Worm (Caenorhabditis elegans): Measurements from ENCODE around the gene T22G5.3.
A peak's percentile ranks its signal among the peaks of the same experiment; 100 is the strongest.

Gene T22G5.3

DNA sequence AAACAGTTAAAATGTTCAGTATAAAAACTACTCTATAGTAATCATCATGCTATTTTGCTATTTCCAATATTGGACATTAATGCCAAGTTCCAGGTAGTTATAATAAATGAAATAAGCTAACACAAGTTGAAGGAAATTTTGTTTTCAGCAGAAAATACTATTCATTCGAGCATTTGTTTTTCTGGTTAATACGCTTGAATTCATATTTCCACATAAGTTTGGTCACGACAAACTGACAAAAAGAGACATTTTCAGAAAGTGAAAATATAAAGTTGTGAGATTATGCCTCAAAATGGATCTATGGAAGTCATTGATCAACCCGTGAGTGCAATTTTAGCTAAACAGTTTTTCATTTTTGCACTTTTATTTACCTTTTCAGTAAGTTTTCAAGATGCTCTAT, 35.6 kb upstream of the T22G5.3 start, which contains the start of gene srx-131:
Gene srx-131, plus strand, starts transcription at position 301 of the 400 bp plus-strand sequence.
- TF ChIP-seq nhr-237 (tag; optimal IDR thresholded peaks at IDR 0.05) = no peak

DNA sequence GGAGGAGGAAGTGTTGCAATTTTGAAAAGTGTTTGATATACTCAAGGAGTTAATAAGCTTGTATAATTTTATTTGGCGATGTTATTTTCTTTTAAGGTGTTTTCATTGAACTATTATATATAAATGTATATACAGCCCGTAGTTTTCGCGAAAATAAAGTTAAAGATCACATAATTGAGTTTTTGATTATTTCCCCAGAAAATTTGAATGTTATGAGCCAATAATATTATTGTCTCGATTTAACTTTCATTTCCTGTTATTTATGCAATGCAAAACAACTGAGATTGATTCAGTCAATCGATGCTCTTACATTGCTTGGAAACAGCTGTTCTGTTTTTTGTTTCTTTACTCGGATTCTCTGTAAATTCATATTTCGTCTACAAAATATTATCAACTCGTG, 32.3 kb upstream of the T22G5.3 start, which contains the start of gene srx-133:
Gene srx-133, plus strand, starts transcription at position 301 of the 400 bp plus-strand sequence.
- no peak for TF ChIP-seq nhr-77 (tag; optimal IDR thresholded peaks at IDR 0.05)
- TF ChIP-seq skn-1 (tag; optimal IDR thresholded peaks at IDR 0.05) = no peak
- TF ChIP-seq ztf-11 (tag; optimal IDR thresholded peaks at IDR 0.05) = no peak
- no peak for TF ChIP-seq hmg-11 (tag; optimal IDR thresholded peaks at IDR 0.05)
- TF ChIP-seq elt-2 (tag; optimal IDR thresholded peaks at IDR 0.05) = no peak
- TF ChIP-seq jun-1 (tag; optimal IDR thresholded peaks at IDR 0.05) = no peak
- TF ChIP-seq nhr-12 (tag; optimal IDR thresholded peaks at IDR 0.05) = no peak
- no peak for TF ChIP-seq egl-27 (tag; optimal IDR thresholded peaks at IDR 0.05)
- TF ChIP-seq ceh-82 (tag; optimal IDR thresholded peaks at IDR 0.05) = no peak
- TF ChIP-seq nfya-1 (tag; optimal IDR thresholded peaks at IDR 0.05; ENCODE audit: insufficient read depth) = no peak

DNA sequence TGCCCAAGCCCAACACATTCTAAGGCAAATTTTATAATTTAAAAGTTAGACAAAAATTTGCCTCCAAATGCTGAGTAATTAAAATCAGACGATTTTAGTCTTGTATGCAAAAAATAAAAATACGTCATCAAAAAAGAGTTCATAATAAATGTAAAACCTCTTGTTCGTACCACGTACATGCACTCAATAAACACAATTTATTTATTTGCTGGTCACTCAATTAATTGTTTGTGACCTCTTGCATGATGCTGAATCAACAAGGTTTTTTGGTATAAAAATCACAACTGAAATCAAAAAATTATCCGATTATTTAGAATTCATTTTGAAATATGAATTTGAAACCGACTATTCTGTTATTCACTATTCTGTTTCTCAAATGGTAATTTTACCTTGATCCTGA, 30.5 kb upstream of the T22G5.3 start, which contains the start of gene hpx-2:
Gene hpx-2, plus strand, starts transcription at position 301 of the 400 bp plus-strand sequence.
- no peak for TF ChIP-seq zag-1 (tag; optimal IDR thresholded peaks at IDR 0.05)
- no peak for TF ChIP-seq fkh-10 (GFP tag; optimal IDR thresholded peaks at IDR 0.05)
- no peak for TF ChIP-seq nhr-12 (tag; optimal IDR thresholded peaks at IDR 0.05)
- no peak for TF ChIP-seq eor-1 (tag; optimal IDR thresholded peaks at IDR 0.05)
- TF ChIP-seq lin-39 (tag; optimal IDR thresholded peaks at IDR 0.05) = no peak
- TF ChIP-seq nhr-67 (tag; optimal IDR thresholded peaks at IDR 0.05) = no peak
- TF ChIP-seq daf-12 (tag; optimal IDR thresholded peaks at IDR 0.05) = no peak
- TF ChIP-seq nhr-11 (tag; optimal IDR thresholded peaks at IDR 0.05) = no peak
- no peak for TF ChIP-seq nfya-1 (tag; optimal IDR thresholded peaks at IDR 0.05; ENCODE audit: insufficient read depth)
- no peak for TF ChIP-seq ceh-9 (tag; optimal IDR thresholded peaks at IDR 0.05)

DNA sequence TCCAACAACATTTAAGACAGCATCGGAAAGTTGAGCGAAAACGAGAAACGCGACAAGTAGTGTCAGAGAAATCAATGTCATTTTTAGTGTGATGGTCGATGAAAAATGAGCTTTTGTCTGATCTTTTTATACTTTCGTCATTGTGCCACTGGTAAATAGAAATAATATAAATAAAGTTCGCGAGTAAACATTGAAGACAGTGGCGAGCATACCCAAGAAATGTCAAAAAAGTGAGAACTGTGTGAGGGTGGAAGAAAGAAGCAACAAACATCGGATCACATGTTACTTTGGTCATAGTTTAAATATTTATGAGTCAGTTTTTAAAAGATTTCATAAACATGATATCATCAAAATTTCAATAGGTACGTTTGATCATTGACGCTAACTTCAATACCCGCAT, 26.4 kb upstream of the T22G5.3 start, which contains the start of gene ttr-21:
Gene ttr-21, minus strand, starts transcription at position 100 of the 400 bp plus-strand sequence.
- TF ChIP-seq lin-39 (tag; optimal IDR thresholded peaks at IDR 0.05) (no peak), pha-4 (tag; optimal IDR thresholded peaks at IDR 0.05) (peak; percentile 91)

DNA sequence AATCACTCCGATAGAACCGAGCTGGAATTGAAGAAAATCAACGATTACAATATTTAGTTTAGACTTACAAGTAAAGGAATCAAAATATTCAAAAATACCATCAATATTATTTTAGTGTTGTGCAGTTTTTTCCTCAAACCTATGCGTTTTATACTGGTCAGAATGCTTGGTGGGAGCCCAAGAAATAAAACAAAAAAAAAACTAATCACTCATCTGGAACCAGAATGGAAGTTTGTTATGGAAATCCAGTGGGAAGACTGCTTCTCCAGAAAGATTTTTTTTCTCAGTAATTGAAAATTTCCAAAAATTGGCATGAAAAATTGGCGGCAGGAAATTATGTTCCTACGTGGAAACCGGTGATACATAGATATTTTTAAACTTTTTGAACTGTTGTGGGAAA, 24.3 kb upstream of the T22G5.3 start, which contains the start of gene srx-134:
Gene srx-134, minus strand, starts transcription at position 101 of the 400 bp plus-strand sequence.
- TF ChIP-seq fos-1 (tag; optimal IDR thresholded peaks at IDR 0.05) (no peak), lin-15B (tag; optimal IDR thresholded peaks at IDR 0.05) (no peak), nhr-43 (tag; optimal IDR thresholded peaks at IDR 0.05; ENCODE audit: poor library complexity, severe bottlenecking) (no peak), ceh-82 (tag; optimal IDR thresholded peaks at IDR 0.05) (no peak), elt-1 (tag; optimal IDR thresholded peaks at IDR 0.05) (no peak), nhr-11 (tag; optimal IDR thresholded peaks at IDR 0.05) (no peak), elt-2 (tag; optimal IDR thresholded peaks at IDR 0.05) (no peak), tbx-2 (tag; optimal IDR thresholded peaks at IDR 0.05) (no peak), unc-62 (GFP tag; optimal IDR thresholded peaks at IDR 0.05) (no peak), nhr-237 (tag; optimal IDR thresholded peaks at IDR 0.05) (no peak), aly-2 (tag; optimal IDR thresholded peaks at IDR 0.05) (no peak), mml-1 (tag; optimal IDR thresholded peaks at IDR 0.05) (no peak), nhr-12 (tag; optimal IDR thresholded peaks at IDR 0.05) (no peak), nhr-77 (tag; optimal IDR thresholded peaks at IDR 0.05) (no peak), R02D3.7 (tag; optimal IDR thresholded peaks at IDR 0.05) (no peak), egl-5 (tag; optimal IDR thresholded peaks at IDR 0.05) (no peak), unc-39 (tag; optimal IDR thresholded peaks at IDR 0.05) (no peak), snpc-4 (tag; optimal IDR thresholded peaks at IDR 0.05) (no peak), hmg-11 (tag; optimal IDR thresholded peaks at IDR 0.05) (no peak)

DNA sequence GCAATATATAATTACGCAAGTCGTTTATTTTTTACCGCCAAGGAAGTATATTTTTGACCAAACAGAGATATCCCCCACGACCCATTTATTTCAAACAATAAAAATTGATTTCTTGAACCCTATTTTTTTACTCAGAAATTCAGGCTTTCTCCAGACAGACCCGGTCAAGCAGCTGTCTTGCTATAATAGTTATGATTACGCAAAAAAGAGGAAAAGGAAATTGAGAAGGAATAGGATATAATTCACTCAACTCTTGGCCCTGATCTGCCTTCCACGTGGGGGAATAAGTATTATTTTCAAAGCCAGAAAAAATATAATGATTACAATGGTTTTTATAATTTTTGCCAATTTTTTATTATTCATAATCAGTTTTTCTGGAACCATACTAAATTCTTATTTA, 23.6 kb upstream of the T22G5.3 start, which contains the start of gene srx-136:
Gene srx-136, plus strand, starts transcription at position 301 of the 400 bp plus-strand sequence.
- no peak for TF ChIP-seq nhr-237 (tag; optimal IDR thresholded peaks at IDR 0.05)
